Fruit fly (Drosophila melanogaster) whole organism, embryonic: ENCODE measurements around the gene CG13360.

Experiments used
- BtbVII ChIP-seq: fragments of 200-800 bp; sonication (Bioruptor generic); optimal IDR thresholded peaks from 3 replicates; lab custom pipeline; 2017; ENCODE audit warnings: missing biosample characterization, mild to moderate bottlenecking, missing genetic modification characterization
- CG12659 ChIP-seq: fragments of 200-800 bp; sonication (Bioruptor generic); optimal IDR thresholded peaks from 3 replicates; lab custom pipeline; 2017; ENCODE audit warnings: mild to moderate bottlenecking, missing biosample characterization, missing genetic modification reagents, missing genetic modification characterization
- CG15514 ChIP-seq: fragments of 200-800 bp; sonication (Bioruptor generic); optimal IDR thresholded peaks from 3 replicates; lab custom pipeline; 2017; ENCODE audit warnings: missing biosample characterization, missing genetic modification characterization, mild to moderate bottlenecking, moderate library complexity, missing genetic modification reagents
- CG15601 ChIP-seq: fragments of 200-800 bp; sonication (Bioruptor generic); optimal IDR thresholded peaks from 3 replicates; lab custom pipeline; 2019; ENCODE audit warnings: missing biosample characterization, mild to moderate bottlenecking, missing genetic modification characterization, moderate library complexity
- CG1603 ChIP-seq: fragments of 200-800 bp; sonication (Bioruptor generic); optimal IDR thresholded peaks from 2 replicates; lab custom pipeline; 2019; ENCODE audit warnings: missing biosample characterization, mild to moderate bottlenecking, missing genetic modification characterization, moderate library complexity
- CG17328 ChIP-seq: fragments of 200-800 bp; sonication (Bioruptor generic); IDR thresholded peaks from 2 replicates; pipeline ENCODE4 v1.3.6; 2022; ENCODE audit warnings: missing biosample characterization, missing genetic modification characterization
- CG17361 ChIP-seq: fragments of 200-800 bp; sonication (Bioruptor generic); IDR thresholded peaks from 3 replicates; pipeline ENCODE4 v1.3.6; 2022; ENCODE audit warnings: missing biosample characterization, missing genetic modification characterization
- CG17802 ChIP-seq: fragments of 200-800 bp; sonication (Bioruptor generic); optimal IDR thresholded peaks from 2 replicates; lab custom pipeline; 2018; ENCODE audit warnings: missing biosample characterization, mild to moderate bottlenecking, missing genetic modification characterization, moderate library complexity
- CG2116 ChIP-seq: fragments of 200-800 bp; sonication (Bioruptor generic); optimal IDR thresholded peaks from 3 replicates; lab custom pipeline; 2018; ENCODE audit warnings: missing biosample characterization, mild to moderate bottlenecking, missing genetic modification characterization
- CG30020 ChIP-seq: fragments of 200-800 bp; optimal IDR thresholded peaks from 2 replicates; lab custom pipeline; 2019; ENCODE audit warnings: missing biosample characterization, mild to moderate bottlenecking, missing genetic modification characterization, moderate library complexity
- CG32767 ChIP-seq: fragments of 200-800 bp; sonication (Bioruptor generic); IDR thresholded peaks from 2 replicates; pipeline ENCODE4 v1.3.6; 2022; ENCODE audit warnings: missing biosample characterization, missing genetic modification characterization
- CG3726 ChIP-seq: fragments of 200-800 bp; sonication (Bioruptor generic); IDR thresholded peaks from 3 replicates; pipeline ENCODE4, ENCODE4 v1.3.6; 2022; ENCODE audit warnings: missing biosample characterization, missing genetic modification characterization
- CG4360 ChIP-seq: fragments of 200-800 bp; sonication (Bioruptor generic); IDR thresholded peaks from 2 replicates; pipeline ENCODE4 v1.3.6; 2022; ENCODE audit warnings: missing biosample characterization, missing genetic modification characterization
- CG4617 ChIP-seq: fragments of 200-800 bp; sonication (Bioruptor generic); optimal IDR thresholded peaks from 3 replicates; lab custom pipeline; 2016; ENCODE audit warnings: missing biosample characterization, missing genetic modification characterization, borderline replicate concordance
- CG5245 ChIP-seq: fragments of 200-800 bp; sonication (Bioruptor generic); optimal IDR thresholded peaks from 3 replicates; lab custom pipeline; 2016; ENCODE audit warnings: missing biosample characterization, missing genetic modification characterization
- CTCF ChIP-seq: fragments of 200-800 bp; sonication (Bioruptor generic); optimal IDR thresholded peaks from 2 replicates; lab custom pipeline; 2017; ENCODE audit warnings: missing biosample characterization, mild to moderate bottlenecking, missing genetic modification characterization, moderate library complexity
- Deaf1 ChIP-seq: fragments of 200-800 bp; optimal IDR thresholded peaks from 3 replicates; lab custom pipeline; 2019; ENCODE audit warnings: missing biosample characterization, mild to moderate bottlenecking, missing genetic modification characterization, moderate library complexity
- Dll ChIP-seq: fragments of 200-800 bp; sonication (Bioruptor generic); IDR thresholded peaks from 4 replicates; pipeline ENCODE4 v1.3.6; 2022; ENCODE audit warnings: missing biosample characterization, missing genetic modification characterization; ENCODE audit not compliant: partially characterized antibody
- Dp ChIP-seq: fragments of 200-800 bp; sonication (Bioruptor generic); optimal IDR thresholded peaks from 2 replicates; lab custom pipeline; 2018; ENCODE audit warnings: missing biosample characterization, mild to moderate bottlenecking, missing genetic modification characterization, moderate library complexity
- Dref ChIP-seq: fragments of 200-800 bp; sonication (Bioruptor generic); IDR thresholded peaks from 2 replicates; pipeline ENCODE4 v1.3.6; 2022; ENCODE audit warnings: missing biosample characterization, missing genetic modification characterization
- Ets97D ChIP-seq: fragments of 200-800 bp; sonication (Bioruptor generic); optimal IDR thresholded peaks from 3 replicates; lab custom pipeline; 2016; ENCODE audit warnings: missing biosample characterization, missing genetic modification characterization
- H2.0 ChIP-seq: fragments of 200-800 bp; sonication (Bioruptor generic); IDR thresholded peaks from 2 replicates; pipeline ENCODE4 v1.3.6; 2022; ENCODE audit warnings: missing biosample characterization, missing genetic modification characterization
- HLH54F ChIP-seq: fragments of 200-800 bp; sonication (Bioruptor generic); optimal IDR thresholded peaks from 3 replicates; lab custom pipeline; 2016; ENCODE audit warnings: missing biosample characterization, missing genetic modification characterization
- HLHmδ ChIP-seq: fragments of 200-800 bp; sonication (Bioruptor generic); optimal IDR thresholded peaks from 2 replicates; lab custom pipeline; 2018; ENCODE audit warnings: missing biosample characterization, mild to moderate bottlenecking, missing genetic modification characterization, moderate library complexity
- Hey ChIP-seq: fragments of 200-800 bp; sonication (Bioruptor generic); optimal IDR thresholded peaks from 3 replicates; lab custom pipeline; 2018; ENCODE audit warnings: missing biosample characterization, mild to moderate bottlenecking, missing genetic modification characterization
- Lim3 ChIP-seq: fragments of 200-800 bp; sonication (Bioruptor generic); IDR thresholded peaks from 2 replicates; pipeline ENCODE4 v1.3.6; 2022; ENCODE audit warnings: missing biosample characterization, missing genetic modification characterization
- Med ChIP-seq: fragments of 200-800 bp; sonication (Bioruptor generic); peaks from one replicate; lab custom pipeline; 2016; ENCODE audit warnings: missing biosample characterization, missing genetic modification characterization, mild to moderate bottlenecking, inconsistent platforms, moderate library complexity
- Meics ChIP-seq: fragments of 200-800 bp; sonication (Bioruptor generic); optimal IDR thresholded peaks from 2 replicates; lab custom pipeline; 2017; ENCODE audit warnings: missing biosample characterization, mild to moderate bottlenecking, missing genetic modification characterization
- Mes4 ChIP-seq: fragments of 200-800 bp; sonication (Bioruptor generic); optimal IDR thresholded peaks from 2 replicates; lab custom pipeline; 2016; ENCODE audit warnings: missing biosample characterization, missing genetic modification characterization
- Xbp1 ChIP-seq: fragments of 200-800 bp; sonication (Bioruptor generic); optimal IDR thresholded peaks from 3 replicates; lab custom pipeline; 2016; ENCODE audit warnings: missing biosample characterization, mild to moderate bottlenecking, missing genetic modification characterization
- YL-1 ChIP-seq: fragments of 200-800 bp; sonication (Bioruptor generic); optimal IDR thresholded peaks from 3 replicates; lab custom pipeline; 2017; ENCODE audit warnings: missing biosample characterization, mild to moderate bottlenecking, missing genetic modification characterization
- caup ChIP-seq: fragments of 200-800 bp; sonication (Bioruptor generic); optimal IDR thresholded peaks from 3 replicates; lab custom pipeline; 2017; ENCODE audit warnings: missing biosample characterization, mild to moderate bottlenecking, missing genetic modification characterization, moderate library complexity; ENCODE audit not compliant: severe bottlenecking
- chinmo ChIP-seq: fragments of 200-800 bp; sonication (Bioruptor generic); IDR thresholded peaks from 4 replicates; pipeline ENCODE4 v1.3.6; 2022; ENCODE audit warnings: missing biosample characterization, missing genetic modification characterization; ENCODE audit not compliant: partially characterized antibody
- chn ChIP-seq: fragments of 200-800 bp; sonication (Bioruptor generic); optimal IDR thresholded peaks from 2 replicates; lab custom pipeline; 2016; ENCODE audit warnings: missing biosample characterization, missing genetic modification characterization
- ci ChIP-seq: fragments of 200-800 bp; sonication (Bioruptor generic); IDR thresholded peaks from 3 replicates; pipeline ENCODE4 v1.3.6; 2022; ENCODE audit warnings: missing biosample characterization, missing genetic modification characterization
- croc ChIP-seq: fragments of 200-800 bp; sonication (Bioruptor generic); conservative IDR thresholded peaks from 3 replicates; pipeline ENCODE4 v1.3.6; 2022; ENCODE audit warnings: missing biosample characterization, missing genetic modification characterization
- ems ChIP-seq: fragments of 200-800 bp; sonication (Bioruptor generic); optimal IDR thresholded peaks from 3 replicates; lab custom pipeline; 2016; ENCODE audit warnings: missing biosample characterization, missing genetic modification characterization
- gcm2 ChIP-seq: fragments of 200-800 bp; sonication (Bioruptor generic); optimal IDR thresholded peaks from 2 replicates; lab custom pipeline; 2016; ENCODE audit warnings: missing biosample characterization, missing genetic modification characterization
- gfzf ChIP-seq: fragments of 200-800 bp; sonication (Bioruptor generic); optimal IDR thresholded peaks from 2 replicates; lab custom pipeline; 2016; ENCODE audit warnings: missing biosample characterization, mild to moderate bottlenecking, missing genetic modification characterization, moderate library complexity
- mam ChIP-seq: fragments of 200-800 bp; sonication (Bioruptor generic); optimal IDR thresholded peaks from 3 replicates; lab custom pipeline; 2016; ENCODE audit warnings: missing biosample characterization, missing genetic modification characterization
- nau ChIP-seq: fragments of 200-800 bp; sonication (Bioruptor generic); optimal IDR thresholded peaks from 3 replicates; lab custom pipeline; 2017; ENCODE audit warnings: missing biosample characterization, mild to moderate bottlenecking, missing genetic modification characterization, missing genetic modification reagents
- nerfin-1 ChIP-seq: fragments of 200-800 bp; sonication (Bioruptor generic); optimal IDR thresholded peaks from 3 replicates; lab custom pipeline; 2019; ENCODE audit warnings: missing biosample characterization, mild to moderate bottlenecking, missing genetic modification characterization, moderate library complexity
- pfk ChIP-seq: fragments of 200-800 bp; sonication (Bioruptor generic); optimal IDR thresholded peaks from 2 replicates; lab custom pipeline; 2018; ENCODE audit warnings: missing biosample characterization, mild to moderate bottlenecking, missing genetic modification characterization, moderate library complexity
- pzg ChIP-seq: fragments of 200-800 bp; sonication (Bioruptor generic); optimal IDR thresholded peaks from 3 replicates; lab custom pipeline; 2018; ENCODE audit warnings: missing biosample characterization, mild to moderate bottlenecking, missing genetic modification characterization, moderate library complexity
- stwl ChIP-seq: fragments of 200-800 bp; sonication (Bioruptor generic); optimal IDR thresholded peaks from 3 replicates; lab custom pipeline; 2018; ENCODE audit warnings: missing biosample characterization, mild to moderate bottlenecking, missing genetic modification characterization, moderate library complexity
- tll ChIP-seq, 2 experiments: fragments of 200-800 bp in 1 of 2; fragments of >200 bp in 1 of 2; sonication (Bioruptor generic) in 1 of 2; optimal IDR thresholded peaks; 2 replicates each; lab custom pipeline; 2017 to 2019; ENCODE audit warnings: missing biosample characterization in 2 of 2, missing genetic modification characterization in 2 of 2, mild to moderate bottlenecking in 1 of 2, moderate library complexity in 1 of 2
- trem ChIP-seq: fragments of 200-800 bp; optimal IDR thresholded peaks from 3 replicates; lab custom pipeline; 2019; ENCODE audit warnings: missing biosample characterization, mild to moderate bottlenecking, missing genetic modification characterization, moderate library complexity
- unpg ChIP-seq: fragments of 200-800 bp; sonication (Bioruptor generic); optimal IDR thresholded peaks from 3 replicates; lab custom pipeline; 2018; ENCODE audit warnings: missing biosample characterization, mild to moderate bottlenecking, missing genetic modification characterization, moderate library complexity

The CG13360 gene

DNA sequence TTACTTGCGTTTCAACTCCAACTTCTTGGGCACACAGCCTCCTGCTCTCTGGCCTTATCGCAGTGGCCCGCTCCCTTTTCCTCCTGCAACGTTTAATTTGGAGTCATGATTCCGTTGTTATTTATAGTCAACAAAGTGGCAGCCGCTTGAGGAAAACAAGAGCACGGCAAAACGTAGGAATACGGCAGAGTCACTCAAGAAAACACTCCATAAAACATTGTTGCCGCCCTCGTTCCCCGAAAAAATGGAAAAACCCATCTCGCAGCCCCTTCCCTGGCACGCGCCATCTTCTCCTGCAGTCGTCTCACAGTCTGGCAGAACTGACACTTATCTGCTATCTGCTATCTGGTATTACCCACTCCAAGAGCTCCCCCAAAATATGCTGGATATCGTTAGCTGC is 35.1 kb upstream of the CG13360 start (continued):
- no peak for TF ChIP-seq CG17328 (GFP tag; lab: Robert Waterston, UW)
- no peak for TF ChIP-seq HLH54F (GFP tag; lab: Kevin White, UChicago)
- no peak for TF ChIP-seq chn (GFP tag; lab: Kevin White, UChicago)
- TF ChIP-seq HLHmδ (GFP tag; lab: Kevin White, UChicago) = peak; percentile 35
- no peak for TF ChIP-seq H2.0 (GFP tag; lab: Robert Waterston, UW)
- TF ChIP-seq CG32767 (GFP tag; lab: Robert Waterston, UW) = no peak
- TF ChIP-seq tll (GFP tag; optimal IDR thresholded peaks at IDR 0.05; lab: Kevin White, UChicago) = no peak
- TF ChIP-seq Hey = peak; percentile 40
- TF ChIP-seq CG5245 = no peak
- TF ChIP-seq caup (GFP tag; lab: Kevin White, UChicago) = no peak
- peak; percentile 9 for TF ChIP-seq CG15601
- TF ChIP-seq, all 482 proteins: peak for 10

- TF ChIP-seq CG30020 (tag; lab: Kevin White, UChicago) (peak; percentile 21), Dref (GFP tag; lab: Robert Waterston, UW) (peak; percentile 29), CG1603 (tag; lab: Kevin White, UChicago) (peak; percentile 54), stwl (tag; lab: Kevin White, UChicago) (peak; percentile 57), HLHmδ (GFP tag; lab: Kevin White, UChicago) (peak; percentile 29), nerfin-1 (tag; lab: Kevin White, UChicago) (peak; percentile 4), Hey (no peak), CG4617 (GFP tag; lab: Kevin White, UChicago) (peak; percentile 51), Ets97D (peak; percentile 93), croc (GFP tag; lab: Robert Waterston, UW) (no peak), CG17361 (GFP tag; lab: Robert Waterston, UW) (0 out of 3 replicates have a peak, but pooled peaks have one; percentile 20), CG4360 (GFP tag; lab: Robert Waterston, UW) (peak; percentile 17; the same call in 1 of the 2 replicates), ems (no peak), Xbp1 (GFP tag; lab: Kevin White, UChicago) (peak; percentile 66), Med (GFP tag; lab: Kevin White, UChicago) (peak; percentile 80), mam (GFP tag; lab: Kevin White, UChicago) (no peak), chinmo (GFP tag; lab: Robert Waterston, UW) (no peak), trem (tag; lab: Kevin White, UChicago) (peak; percentile 9), CG2116 (GFP tag; lab: Kevin White, UChicago) (peak; percentile 37), Meics (GFP tag; lab: Kevin White, UChicago) (peak; percentile 6), Mes4 (GFP tag; lab: Kevin White, UChicago) (no peak), nau (GFP tag; lab: Kevin White, UChicago) (no peak), CTCF (GFP tag; lab: Kevin White, UChicago) (no peak), gcm2 (no peak), Lim3 (GFP tag; lab: Robert Waterston, UW) (no peak), CG15514 (GFP tag; lab: Kevin White, UChicago) (peak; percentile 43), CG17802 (tag; lab: Kevin White, UChicago) (no peak), CG12659 (GFP tag; lab: Kevin White, UChicago) (peak; percentile 46), gfzf (GFP tag; lab: Kevin White, UChicago) (peak; percentile 74), CG3726 (GFP tag; lab: Robert Waterston, UW) (no peak), Dll (GFP tag; lab: Robert Waterston, UW) (0 out of 4 replicates have a peak, but pooled peaks have one; percentile 30), YL-1 (peak; percentile 51), BtbVII (GFP tag; lab: Kevin White, UChicago) (no peak), ci (GFP tag; lab: Robert Waterston, UW) (peak; percentile 31; the same call in 1 of the 3 replicates), pfk (GFP tag; lab: Kevin White, UChicago) (peak; percentile 60), Dp (peak; percentile 38), CG15601 (peak; percentile 18), unpg (peak; percentile 15), pzg (GFP tag; lab: Kevin White, UChicago) (peak; percentile 59), Deaf1 (tag; lab: Kevin White, UChicago) (peak; percentile 1)
These were observed 16.0 kb upstream of the CG13360 start, which contains the start of gene Sec22 for dm6 chrX:805907-806306. Gene Sec22, plus strand, starts transcription at chrX:806076.
